Fruit fly (Drosophila melanogaster): ENCODE measurements around the gene CG11436.
A peak's percentile ranks its signal among the peaks of the same experiment; 100 is the strongest.

DNA sequence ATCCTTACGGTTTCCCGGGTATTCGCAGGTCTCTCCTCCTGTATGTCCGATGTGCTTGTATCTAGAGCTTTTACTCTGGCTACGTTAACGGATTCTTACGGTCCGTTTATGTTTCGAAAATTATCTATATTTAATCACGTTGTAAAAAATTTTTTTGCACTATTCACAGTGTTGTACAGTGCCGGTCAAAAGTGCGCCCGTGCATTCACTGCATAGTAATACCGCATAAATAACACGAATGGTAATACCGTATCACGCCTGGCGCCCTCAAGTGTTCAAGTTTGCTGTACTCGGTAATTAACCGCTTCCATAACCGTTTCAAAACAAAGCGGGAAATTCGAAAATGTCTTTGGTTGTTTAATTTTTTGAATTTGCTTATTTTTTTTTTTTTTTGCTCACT lies 2.3 kb upstream of the CG11436 start, which contains the start of gene CG11444:
- TF ChIP-seq Sox102F (GFP tag; optimal IDR thresholded peaks at IDR 0.05) = no peak
- TF ChIP-seq CG11294 (GFP tag; IDR thresholded peaks at IDR 0.05) = no peak
- no peak for TF ChIP-seq CG9139 (GFP tag; optimal IDR thresholded peaks at IDR 0.05)
- no peak for TF ChIP-seq svp (GFP tag)
- no peak for TF ChIP-seq CG16779 (tag; optimal IDR thresholded peaks at IDR 0.05)
- TF ChIP-seq Blimp-1 (GFP tag; optimal IDR thresholded peaks at IDR 0.05) = no peak
- TF ChIP-seq Sox14 (GFP tag; optimal IDR thresholded peaks at IDR 0.05) = peak; percentile 49
- no peak for TF ChIP-seq eg (GFP tag; IDR thresholded peaks at IDR 0.05)
- no peak for TF ChIP-seq Eip93F (GFP tag; optimal IDR thresholded peaks at IDR 0.05)

All from whole organism, prepupa.